Worm (Caenorhabditis elegans): ENCODE measurements around the gene C09E10.3.
A peak's percentile ranks its signal among the peaks of the same experiment; 100 is the strongest.

Gene C09E10.3

DNA sequence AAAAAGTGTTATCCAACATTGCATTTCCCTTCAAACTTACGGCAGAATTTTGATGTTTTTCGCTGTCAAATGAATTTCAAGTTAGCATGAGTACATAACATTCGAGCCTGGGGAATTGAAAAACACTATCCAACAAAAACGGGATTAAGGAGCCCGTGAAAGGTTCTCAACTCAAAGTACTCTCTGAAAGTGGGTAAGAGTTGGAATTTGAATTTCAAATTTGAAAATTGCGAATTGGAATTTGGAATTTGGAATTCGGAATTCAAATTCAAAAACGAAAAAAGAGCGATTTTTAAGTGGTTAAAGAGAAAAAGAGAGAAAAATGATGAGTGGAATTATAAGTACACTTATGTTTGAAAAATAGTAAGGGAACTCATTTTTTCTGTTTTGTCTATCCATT is at the start of gene C09E10.3, which contains the start of gene dgk-1:
Gene C09E10.3, minus strand, starts transcription at position 101 of the 400 bp plus-strand sequence.
Gene dgk-1, minus strand, starts transcription at position 183 of the 400 bp plus-strand sequence.
- TF ChIP-seq klf-2 (GFP tag; conservative IDR thresholded peaks at IDR 0.05): no peak
- TF ChIP-seq med-1 (GFP tag; optimal IDR thresholded peaks at IDR 0.05; ENCODE audit: insufficient read depth): no peak
- no peak for TF ChIP-seq cog-1 (tag; optimal IDR thresholded peaks at IDR 0.05)

DNA sequence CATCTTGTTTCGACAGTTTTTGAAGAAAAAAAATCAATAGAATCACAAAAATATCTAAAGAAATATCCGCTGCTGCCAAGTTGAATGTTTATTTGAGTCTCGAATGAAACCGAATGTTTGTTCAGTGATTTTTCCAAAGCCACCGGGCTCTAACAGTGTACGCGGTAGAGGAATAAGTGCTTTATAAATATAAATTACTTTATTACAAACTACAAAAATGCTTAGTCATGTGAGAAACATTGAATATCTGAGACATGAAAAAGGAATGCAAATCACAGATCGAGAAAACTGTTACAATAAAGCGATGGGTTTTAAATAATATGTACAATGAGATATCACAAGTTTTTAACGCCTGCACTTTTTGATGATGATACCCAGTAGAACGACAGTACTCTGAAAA is 47.2 kb upstream of the C09E10.3 start, which contains the start of gene F55A4.7:
Gene F55A4.7, minus strand, starts transcription at position 101 of the 400 bp plus-strand sequence.
- no peak for TF ChIP-seq ref-1 (GFP tag; conservative IDR thresholded peaks at IDR 0.05)
- TF ChIP-seq ztf-23 (GFP tag; IDR thresholded peaks at IDR 0.05): no peak
- TF ChIP-seq flt-1 (GFP tag; IDR thresholded peaks at IDR 0.05): no peak
- no peak for TF ChIP-seq tab-1 (GFP tag; IDR thresholded peaks at IDR 0.05)
- no peak for TF ChIP-seq cog-1 (tag; optimal IDR thresholded peaks at IDR 0.05)
- no peak for TF ChIP-seq ztf-29 (GFP tag; IDR thresholded peaks at IDR 0.05)
- TF ChIP-seq med-1 (GFP tag; optimal IDR thresholded peaks at IDR 0.05; ENCODE audit: insufficient read depth): no peak
- no peak for TF ChIP-seq T22C8.4 (GFP tag; IDR thresholded peaks at IDR 0.05)
- TF ChIP-seq klf-2 (GFP tag; conservative IDR thresholded peaks at IDR 0.05): no peak

DNA sequence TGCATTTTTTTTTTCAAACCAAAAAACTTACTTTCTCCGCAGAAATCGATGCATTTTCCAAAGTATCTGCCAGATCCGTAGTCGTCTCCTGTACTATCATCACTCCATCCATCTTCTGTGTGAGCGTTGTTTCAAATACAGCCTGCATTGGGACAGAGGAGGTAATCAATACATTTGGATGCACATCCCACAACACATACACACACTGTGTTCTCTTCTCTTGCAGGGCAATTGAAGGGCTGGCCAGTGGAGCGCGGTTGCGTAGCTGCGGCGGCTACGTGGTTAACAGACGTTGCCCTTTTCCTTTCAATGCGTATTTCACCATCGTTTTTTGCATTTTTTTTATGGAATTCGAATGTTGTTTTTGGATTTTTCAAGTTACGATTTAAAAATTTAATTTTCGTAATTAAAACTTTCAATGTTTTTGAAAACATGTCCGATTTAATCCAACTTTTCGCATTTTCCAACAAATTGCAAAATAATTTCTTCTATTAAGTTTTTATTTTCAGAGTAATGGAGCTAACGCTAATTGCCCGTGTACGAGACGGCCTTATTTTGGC is 43.9 kb upstream of the C09E10.3 start, which contains the start of the genes stau-1 and sec-22:
Gene stau-1, minus strand, starts transcription at position 248 of the 560 bp plus-strand sequence.
Gene sec-22, plus strand, starts transcription at position 510 of the 560 bp plus-strand sequence.
- TF ChIP-seq ztf-23 (GFP tag; IDR thresholded peaks at IDR 0.05) (no peak), tab-1 (GFP tag; IDR thresholded peaks at IDR 0.05) (0 out of 2 replicates have a peak, but pooled peaks have one; percentile 33), ztf-29 (GFP tag; IDR thresholded peaks at IDR 0.05) (no peak), ref-1 (GFP tag; conservative IDR thresholded peaks at IDR 0.05) (no peak), med-1 (GFP tag; optimal IDR thresholded peaks at IDR 0.05; ENCODE audit: insufficient read depth) (no peak), T22C8.4 (GFP tag; IDR thresholded peaks at IDR 0.05) (peak; percentile 39; the same call in 1 of the 2 replicates), cog-1 (tag; optimal IDR thresholded peaks at IDR 0.05) (no peak), flt-1 (GFP tag; IDR thresholded peaks at IDR 0.05) (0 out of 2 replicates have a peak, but pooled peaks have one; percentile 37)

DNA sequence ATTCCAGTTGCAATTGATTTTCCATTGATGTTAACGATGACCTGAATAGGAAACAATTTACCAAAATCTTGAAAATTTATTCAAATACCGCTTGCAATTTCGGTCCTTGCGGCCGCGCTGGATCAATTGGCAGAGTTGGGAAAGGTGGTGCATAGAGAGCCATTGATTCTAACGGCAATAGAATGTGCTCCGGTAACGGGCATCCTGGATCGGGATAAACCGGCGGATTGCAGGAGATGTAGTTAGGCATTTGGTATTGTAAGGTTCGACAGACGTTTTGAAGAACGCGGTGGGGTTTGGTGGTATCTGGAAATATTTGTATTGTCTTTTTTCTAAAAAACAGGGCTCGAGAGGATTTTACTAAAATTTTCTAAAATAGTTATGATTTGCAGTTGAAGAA is 39.7 kb upstream of the C09E10.3 start:
- TF ChIP-seq med-1 (GFP tag; optimal IDR thresholded peaks at IDR 0.05; ENCODE audit: insufficient read depth): no peak
- TF ChIP-seq ztf-23 (GFP tag; IDR thresholded peaks at IDR 0.05): no peak
- no peak for TF ChIP-seq tab-1 (GFP tag; IDR thresholded peaks at IDR 0.05)
- TF ChIP-seq cog-1 (tag; optimal IDR thresholded peaks at IDR 0.05): no peak
- TF ChIP-seq flt-1 (GFP tag; IDR thresholded peaks at IDR 0.05): no peak
- TF ChIP-seq T22C8.4 (GFP tag; IDR thresholded peaks at IDR 0.05): no peak
- no peak for TF ChIP-seq ztf-29 (GFP tag; IDR thresholded peaks at IDR 0.05)
- no peak for TF ChIP-seq ref-1 (GFP tag; conservative IDR thresholded peaks at IDR 0.05)
- TF ChIP-seq klf-2 (GFP tag; conservative IDR thresholded peaks at IDR 0.05): no peak

DNA sequence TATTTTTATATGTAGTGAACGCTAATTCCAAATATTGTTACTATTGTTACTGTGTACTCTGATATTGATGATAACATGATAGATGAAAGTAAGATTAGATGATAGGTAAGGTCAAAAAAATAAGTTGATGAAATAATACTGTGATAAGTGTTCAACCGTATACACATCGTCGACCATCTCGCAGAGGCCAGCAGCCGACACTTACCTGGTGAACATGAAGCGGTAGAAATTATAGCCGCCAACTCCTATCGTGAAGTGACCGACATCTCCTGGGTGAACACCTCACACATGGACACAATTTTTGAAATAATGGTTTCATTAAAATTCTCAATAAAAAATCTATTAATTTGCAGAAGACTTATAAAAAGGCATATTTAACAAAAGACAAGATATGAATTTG is 36.2 kb upstream of the C09E10.3 start:
- no peak for TF ChIP-seq ztf-29 (GFP tag; IDR thresholded peaks at IDR 0.05)

DNA sequence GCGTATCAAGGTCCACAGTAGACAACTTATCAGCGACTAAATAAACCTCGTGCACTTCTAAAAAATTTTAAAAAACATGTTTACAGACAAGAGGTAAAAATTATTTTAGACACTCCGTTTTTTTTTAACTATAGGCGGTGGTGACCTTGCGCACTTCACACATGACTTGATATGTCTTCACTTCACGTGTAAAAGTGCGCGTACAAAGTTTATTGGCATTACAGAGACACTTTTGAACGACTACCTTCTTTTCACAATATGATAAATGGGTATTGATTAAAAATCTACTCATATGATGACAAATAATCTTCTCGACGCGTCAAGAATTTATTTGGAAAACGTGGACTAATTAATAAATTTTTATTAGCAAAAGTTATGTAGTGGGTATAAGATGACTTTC is 35.5 kb upstream of the C09E10.3 start:
- TF ChIP-seq klf-2 (GFP tag; conservative IDR thresholded peaks at IDR 0.05) (no peak), tab-1 (GFP tag; IDR thresholded peaks at IDR 0.05) (no peak), ztf-29 (GFP tag; IDR thresholded peaks at IDR 0.05) (no peak), flt-1 (GFP tag; IDR thresholded peaks at IDR 0.05) (no peak), med-1 (GFP tag; optimal IDR thresholded peaks at IDR 0.05; ENCODE audit: insufficient read depth) (no peak), cog-1 (tag; optimal IDR thresholded peaks at IDR 0.05) (no peak), ztf-23 (GFP tag; IDR thresholded peaks at IDR 0.05) (no peak), T22C8.4 (GFP tag; IDR thresholded peaks at IDR 0.05) (no peak), ref-1 (GFP tag; conservative IDR thresholded peaks at IDR 0.05) (no peak)

DNA sequence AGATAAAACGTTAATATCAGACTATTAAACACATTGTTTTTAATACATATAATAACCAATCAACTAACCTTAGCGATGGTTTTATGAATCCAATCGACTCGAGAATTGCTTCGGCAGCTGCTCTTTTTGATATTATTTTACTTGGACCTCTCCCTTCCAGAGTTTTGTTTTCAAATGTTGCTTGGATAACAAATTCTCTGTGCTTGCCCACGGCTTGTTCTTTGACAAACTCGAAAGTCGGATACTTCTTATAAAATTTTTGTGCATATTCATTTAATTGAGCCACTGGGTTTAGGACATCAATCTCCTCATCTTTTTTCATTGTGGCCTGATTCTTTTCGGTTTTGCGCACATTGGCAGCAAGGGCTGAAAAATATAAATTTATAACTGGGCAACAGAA is 33.8 kb upstream of the C09E10.3 start, which contains the start of gene F55A4.3:
Gene F55A4.3, minus strand, starts transcription at position 101 of the 400 bp plus-strand sequence.
- no peak for TF ChIP-seq flt-1 (GFP tag; IDR thresholded peaks at IDR 0.05)
- no peak for TF ChIP-seq ref-1 (GFP tag; conservative IDR thresholded peaks at IDR 0.05)
- TF ChIP-seq ztf-29 (GFP tag; IDR thresholded peaks at IDR 0.05): no peak
- TF ChIP-seq tab-1 (GFP tag; IDR thresholded peaks at IDR 0.05): no peak
- TF ChIP-seq T22C8.4 (GFP tag; IDR thresholded peaks at IDR 0.05): no peak
- no peak for TF ChIP-seq cog-1 (tag; optimal IDR thresholded peaks at IDR 0.05)
- no peak for TF ChIP-seq ztf-23 (GFP tag; IDR thresholded peaks at IDR 0.05)
- TF ChIP-seq klf-2 (GFP tag; conservative IDR thresholded peaks at IDR 0.05): no peak
- no peak for TF ChIP-seq med-1 (GFP tag; optimal IDR thresholded peaks at IDR 0.05; ENCODE audit: insufficient read depth)

DNA sequence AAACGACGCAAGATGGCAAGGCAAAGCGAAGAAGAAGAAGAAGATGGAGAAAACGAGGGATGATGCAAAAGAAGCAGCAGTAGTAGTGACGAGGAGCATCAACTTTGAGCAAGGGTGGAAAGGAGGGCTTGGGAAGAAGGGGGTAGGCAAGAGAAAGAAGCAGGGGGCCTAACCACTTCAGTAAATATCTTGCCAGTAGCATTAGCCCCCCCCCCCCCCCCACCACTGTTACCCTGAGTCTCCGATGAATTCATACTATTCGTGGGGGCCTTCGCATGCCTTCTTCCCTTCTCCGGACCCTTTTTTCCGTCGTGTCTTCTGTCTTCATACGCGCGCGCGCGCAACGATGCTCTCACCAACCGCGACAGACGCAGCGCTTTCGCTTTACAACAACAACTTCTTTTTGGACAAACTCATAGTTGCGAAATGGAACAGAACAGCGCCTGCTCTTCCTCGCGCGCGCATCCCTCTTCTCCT is 30.7 kb upstream of the C09E10.3 start:
- peak; percentile 52; the same call in 1 of the 2 replicates for TF ChIP-seq ztf-23 (GFP tag; IDR thresholded peaks at IDR 0.05)
- TF ChIP-seq T22C8.4 (GFP tag; IDR thresholded peaks at IDR 0.05): no peak

DNA sequence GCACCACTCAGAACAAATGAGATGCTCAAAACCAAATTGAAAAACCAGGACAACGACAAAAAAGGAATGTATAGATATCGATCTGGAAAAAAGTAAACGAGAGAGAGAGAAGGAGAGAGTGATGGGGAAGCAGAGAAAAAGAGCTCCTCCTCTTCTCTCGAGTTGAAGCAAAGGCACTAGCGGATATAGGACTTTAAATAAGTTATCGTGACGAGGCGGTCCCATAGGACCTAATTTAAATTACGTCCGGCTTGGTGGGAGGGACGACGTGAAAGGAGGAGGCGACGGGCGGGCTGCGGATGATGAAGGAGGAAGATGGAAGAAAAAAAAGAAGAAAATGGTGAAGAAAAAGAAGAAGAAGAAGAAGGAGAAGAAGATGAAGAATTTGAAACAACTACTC is 27.4 kb upstream of the C09E10.3 start:
- TF ChIP-seq tab-1 (GFP tag; IDR thresholded peaks at IDR 0.05): no peak
- no peak for TF ChIP-seq med-1 (GFP tag; optimal IDR thresholded peaks at IDR 0.05; ENCODE audit: insufficient read depth)
- no peak for TF ChIP-seq ref-1 (GFP tag; conservative IDR thresholded peaks at IDR 0.05)

DNA sequence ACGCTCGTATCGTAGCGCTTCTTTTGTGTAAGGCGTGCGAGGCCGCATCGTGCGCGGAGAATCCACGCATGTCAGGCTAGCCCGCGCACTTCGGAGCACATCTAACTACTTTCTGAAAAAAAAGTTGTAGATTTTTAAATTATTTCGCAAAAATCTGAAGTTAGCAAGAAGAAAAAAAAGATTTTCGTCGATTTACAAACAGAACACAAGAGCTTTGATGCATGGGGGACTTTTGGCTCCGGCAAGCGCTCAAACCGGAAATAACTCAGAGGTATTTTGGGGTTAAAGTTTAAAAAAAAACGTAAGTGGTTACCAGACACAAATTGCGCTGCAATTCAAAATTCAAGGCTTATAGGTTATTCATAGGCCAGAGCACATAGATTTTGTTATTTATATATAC is 26.3 kb upstream of the C09E10.3 start, which contains the start of the genes F55A4.13 and nlf-1:
Gene F55A4.13, minus strand, starts transcription at position 101 of the 400 bp plus-strand sequence.
Gene nlf-1, minus strand, starts transcription at position 112 of the 400 bp plus-strand sequence.
- no peak for TF ChIP-seq ref-1 (GFP tag; conservative IDR thresholded peaks at IDR 0.05)
- no peak for TF ChIP-seq tab-1 (GFP tag; IDR thresholded peaks at IDR 0.05)
- no peak for TF ChIP-seq klf-2 (GFP tag; conservative IDR thresholded peaks at IDR 0.05)
- no peak for TF ChIP-seq T22C8.4 (GFP tag; IDR thresholded peaks at IDR 0.05)
- TF ChIP-seq med-1 (GFP tag; optimal IDR thresholded peaks at IDR 0.05; ENCODE audit: insufficient read depth): no peak

All from whole organism, midembryonic.